Fruit fly (Drosophila melanogaster) whole organism, embryonic: ENCODE results near the gene Mdh1.

Source experiments
- CG5180 ChIP-seq: fragments of 200-800 bp; sonication (Bioruptor generic); optimal IDR thresholded peaks from 3 replicates; lab custom pipeline; 2017; ENCODE audit warnings: missing biosample characterization, missing genetic modification characterization, mild to moderate bottlenecking, moderate library complexity, missing genetic modification reagents
- CG7839 ChIP-seq: fragments of 200-800 bp; sonication (Bioruptor generic); optimal IDR thresholded peaks from 3 replicates; lab custom pipeline; 2018; ENCODE audit warnings: missing biosample characterization, mild to moderate bottlenecking, missing genetic modification characterization, moderate library complexity
- Hr78 ChIP-seq, 2 experiments: fragments of 200-800 bp in 1 of 2; fragments of >200 bp in 1 of 2; sonication (Bioruptor generic) in 1 of 2; optimal IDR thresholded peaks; 2 replicates each; lab custom pipeline; 2017 to 2019; ENCODE audit warnings: missing biosample characterization in 2 of 2, missing genetic modification characterization in 2 of 2, mild to moderate bottlenecking in 1 of 2, moderate library complexity in 1 of 2
- Spps ChIP-seq: fragments of 200-800 bp; sonication (Bioruptor generic); optimal IDR thresholded peaks from 2 replicates; lab custom pipeline; 2018; ENCODE audit warnings: missing biosample characterization, mild to moderate bottlenecking, missing genetic modification characterization
- nom ChIP-seq: fragments of 200-800 bp; sonication (Bioruptor generic); optimal IDR thresholded peaks from 2 replicates; lab custom pipeline; 2017; ENCODE audit warnings: missing biosample characterization, missing genetic modification characterization, mild to moderate bottlenecking, moderate library complexity, missing genetic modification reagents
- pzg ChIP-seq: fragments of 200-800 bp; sonication (Bioruptor generic); optimal IDR thresholded peaks from 3 replicates; lab custom pipeline; 2018; ENCODE audit warnings: missing biosample characterization, mild to moderate bottlenecking, missing genetic modification characterization, moderate library complexity

DNA sequence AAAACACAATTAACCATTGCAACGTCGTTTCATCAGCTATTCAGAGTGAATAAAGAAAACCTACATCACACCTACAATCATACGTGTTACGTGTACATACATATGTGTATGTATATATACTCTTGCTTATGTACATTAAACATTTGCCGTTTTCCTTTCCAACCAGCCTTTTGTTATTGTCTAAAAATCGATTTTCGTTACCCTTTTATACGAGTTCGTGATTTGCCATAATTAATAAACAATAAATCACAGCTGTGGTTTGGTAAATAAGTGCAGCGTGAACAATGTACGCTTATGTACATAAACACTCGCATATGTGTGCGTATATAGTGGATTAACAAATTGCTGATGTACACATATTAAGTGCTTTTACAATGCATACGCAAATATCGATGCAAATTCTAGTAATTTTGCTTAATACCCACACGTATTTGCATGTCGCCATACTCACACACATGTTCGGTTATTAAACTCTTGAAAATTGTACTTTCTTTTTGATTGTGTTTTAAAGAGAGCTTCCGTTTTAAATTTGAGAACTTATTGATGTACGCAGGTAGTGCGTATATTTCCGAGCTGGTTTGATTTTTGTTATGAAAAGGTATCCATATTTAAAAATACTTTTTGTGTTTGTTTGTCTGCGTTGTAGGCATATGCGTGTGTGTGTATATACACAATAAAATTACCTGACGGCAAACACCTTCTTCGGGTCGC lies 900 bp upstream of the Mdh1 start:
- TF ChIP-seq Hr78 (GFP tag; optimal IDR thresholded peaks at IDR 0.05; lab: Kevin White, UChicago) (no peak), CG5180 (no peak), CG7839 (tag; lab: Kevin White, UChicago) (no peak), pzg (GFP tag; lab: Kevin White, UChicago) (no peak), nom (GFP tag; lab: Kevin White, UChicago) (peak; percentile 36), Spps (tag; lab: Kevin White, UChicago) (no peak)
